Fruit fly (Drosophila melanogaster) whole organism, embryonic: Measurements from ENCODE around the gene pnt.

ENCODE experiments used
- B-H1 ChIP-seq: fragments of 200-800 bp; sonication (Bioruptor generic); IDR thresholded peaks from 3 replicates; pipeline ENCODE4 v1.3.6; 2022; ENCODE audit warnings: missing biosample characterization, missing genetic modification characterization
- B-H2 ChIP-seq: fragments of 200-800 bp; sonication (Bioruptor generic); optimal IDR thresholded peaks from 2 replicates; lab custom pipeline; 2018; ENCODE audit warnings: missing biosample characterization, mild to moderate bottlenecking, missing genetic modification characterization
- Bgb ChIP-seq: fragments of 200-800 bp; sonication (Bioruptor generic); IDR thresholded peaks from 2 replicates; pipeline ENCODE4 v1.3.6; 2022; ENCODE audit warnings: missing biosample characterization, missing genetic modification characterization; ENCODE audit not compliant: partially characterized antibody
- C15 ChIP-seq: fragments of 200-800 bp; sonication (Bioruptor generic); IDR thresholded peaks from 3 replicates; pipeline ENCODE4 v1.3.6; 2022; ENCODE audit warnings: missing biosample characterization, missing genetic modification characterization
- CG12942 ChIP-seq: fragments of 200-800 bp; sonication (Bioruptor generic); optimal IDR thresholded peaks from 3 replicates; lab custom pipeline; 2016; ENCODE audit warnings: missing biosample characterization, missing genetic modification characterization
- CG14441 ChIP-seq: fragments of 200-800 bp; sonication (Bioruptor generic); IDR thresholded peaks from 2 replicates; pipeline ENCODE4 v1.3.6; 2022; ENCODE audit warnings: missing biosample characterization, missing genetic modification characterization
- CG15011 ChIP-seq: fragments of 200-800 bp; sonication (Bioruptor generic); optimal IDR thresholded peaks from 3 replicates; lab custom pipeline; 2018; ENCODE audit warnings: missing biosample characterization, mild to moderate bottlenecking, missing genetic modification characterization
- CG17829 ChIP-seq: fragments of 200-800 bp; optimal IDR thresholded peaks from 2 replicates; lab custom pipeline; 2019; ENCODE audit warnings: missing biosample characterization, mild to moderate bottlenecking, missing genetic modification characterization, moderate library complexity
- CG2712 ChIP-seq: fragments of 200-800 bp; optimal IDR thresholded peaks from 3 replicates; lab custom pipeline; 2019; ENCODE audit warnings: missing biosample characterization, mild to moderate bottlenecking, missing genetic modification characterization, moderate library complexity
- CG31224 ChIP-seq: fragments of 200-800 bp; sonication (Bioruptor generic); IDR thresholded peaks from 2 replicates; pipeline ENCODE4 v1.3.6; 2022; ENCODE audit warnings: missing biosample characterization, missing genetic modification characterization
- CG31365 ChIP-seq: fragments of 200-800 bp; sonication (Bioruptor generic); optimal IDR thresholded peaks from 2 replicates; lab custom pipeline; 2018; ENCODE audit warnings: missing biosample characterization, mild to moderate bottlenecking, missing genetic modification characterization
- CG6175 ChIP-seq: fragments of 200-800 bp; sonication (Bioruptor generic); IDR thresholded peaks from 3 replicates; pipeline ENCODE4 v1.3.6; 2022; ENCODE audit warnings: missing biosample characterization, missing genetic modification characterization
- CG6813 ChIP-seq: fragments of 200-800 bp; sonication (Bioruptor generic); optimal IDR thresholded peaks from 2 replicates; lab custom pipeline; 2017; ENCODE audit warnings: missing biosample characterization, missing genetic modification characterization, mild to moderate bottlenecking, moderate library complexity, missing genetic modification reagents
- CG7357 ChIP-seq: fragments of 200-800 bp; sonication (Bioruptor generic); IDR thresholded peaks from 3 replicates; pipeline ENCODE4 v1.3.6; 2022; ENCODE audit warnings: missing biosample characterization, missing genetic modification characterization
- CG7839 ChIP-seq: fragments of 200-800 bp; sonication (Bioruptor generic); optimal IDR thresholded peaks from 3 replicates; lab custom pipeline; 2018; ENCODE audit warnings: missing biosample characterization, mild to moderate bottlenecking, missing genetic modification characterization, moderate library complexity
- CG8478 ChIP-seq: fragments of >200 bp; optimal IDR thresholded peaks from 2 replicates; lab custom pipeline; 2018
- CG9876 ChIP-seq: fragments of 200-800 bp; sonication (Bioruptor generic); optimal IDR thresholded peaks from 2 replicates; lab custom pipeline; 2016; ENCODE audit warnings: missing biosample characterization, missing genetic modification characterization
- D19B ChIP-seq: fragments of 200-800 bp; sonication (Bioruptor generic); optimal IDR thresholded peaks from 2 replicates; lab custom pipeline; 2017; ENCODE audit warnings: missing biosample characterization, mild to moderate bottlenecking, missing genetic modification characterization
- Dbx ChIP-seq: fragments of 200-800 bp; sonication (Bioruptor generic); IDR thresholded peaks from 3 replicates; pipeline ENCODE4 v1.3.6; 2022; ENCODE audit warnings: missing biosample characterization, missing genetic modification characterization
- Deaf1 ChIP-seq: fragments of 200-800 bp; optimal IDR thresholded peaks from 3 replicates; lab custom pipeline; 2019; ENCODE audit warnings: missing biosample characterization, mild to moderate bottlenecking, missing genetic modification characterization, moderate library complexity
- Dek ChIP-seq: fragments of 200-800 bp; sonication (Bioruptor generic); optimal IDR thresholded peaks from 3 replicates; lab custom pipeline; 2019; ENCODE audit warnings: missing biosample characterization, mild to moderate bottlenecking, missing genetic modification characterization, moderate library complexity
- Dip2 ChIP-seq: fragments of 200-800 bp; sonication (Bioruptor generic); IDR thresholded peaks from 2 replicates; pipeline ENCODE4 v1.3.6; 2022; ENCODE audit warnings: missing biosample characterization, missing genetic modification characterization
- Dll ChIP-seq: fragments of 200-800 bp; sonication (Bioruptor generic); IDR thresholded peaks from 4 replicates; pipeline ENCODE4 v1.3.6; 2022; ENCODE audit warnings: missing biosample characterization, missing genetic modification characterization; ENCODE audit not compliant: partially characterized antibody
- ERR ChIP-seq: fragments of 200-800 bp; sonication (Bioruptor generic); optimal IDR thresholded peaks from 2 replicates; lab custom pipeline; 2016; ENCODE audit warnings: missing biosample characterization, missing genetic modification characterization
- Fer1 ChIP-seq: fragments of 200-800 bp; sonication (Bioruptor generic); optimal IDR thresholded peaks from 2 replicates; lab custom pipeline; 2017; ENCODE audit warnings: missing biosample characterization, mild to moderate bottlenecking, missing genetic modification characterization
- Hand ChIP-seq: fragments of 200-800 bp; sonication (Bioruptor generic); optimal IDR thresholded peaks from 2 replicates; lab custom pipeline; 2017; ENCODE audit warnings: mild to moderate bottlenecking, missing biosample characterization, missing genetic modification reagents, missing genetic modification characterization
- Hr78 ChIP-seq, 2 experiments: fragments of 200-800 bp in 1 of 2; fragments of >200 bp in 1 of 2; sonication (Bioruptor generic) in 1 of 2; optimal IDR thresholded peaks; 2 replicates each; lab custom pipeline; 2017 to 2019; ENCODE audit warnings: missing biosample characterization in 2 of 2, missing genetic modification characterization in 2 of 2, mild to moderate bottlenecking in 1 of 2, moderate library complexity in 1 of 2
- Myb ChIP-seq: fragments of 200-800 bp; sonication (Bioruptor generic); optimal IDR thresholded peaks from 2 replicates; lab custom pipeline; 2016; ENCODE audit warnings: missing biosample characterization, missing genetic modification characterization
- Rx ChIP-seq: fragments of 200-800 bp; sonication (Bioruptor generic); IDR thresholded peaks from 2 replicates; pipeline ENCODE4 v1.3.6; 2022; ENCODE audit warnings: missing biosample characterization, missing genetic modification characterization
- Stat92E ChIP-seq, 3 experiments: fragments of >200 bp in 2 of 3; fragments of 200-800 bp in 1 of 3; sonication (Bioruptor generic) in 1 of 3; optimal IDR thresholded peaks; 2 replicates each; lab custom pipeline; 2017 to 2019; ENCODE audit warnings: missing biosample characterization in 3 of 3, missing genetic modification characterization in 3 of 3, mild to moderate bottlenecking in 1 of 3, moderate library complexity in 1 of 3
- Vsx1 ChIP-seq: fragments of 200-800 bp; sonication (Bioruptor generic); optimal IDR thresholded peaks from 2 replicates; lab custom pipeline; 2017; ENCODE audit warnings: missing biosample characterization, mild to moderate bottlenecking, missing genetic modification characterization, missing genetic modification reagents
- abd-A ChIP-seq: fragments of 200-800 bp; sonication (Bioruptor generic); optimal IDR thresholded peaks from 3 replicates; lab custom pipeline; 2019; ENCODE audit warnings: missing biosample characterization, mild to moderate bottlenecking, missing genetic modification characterization, moderate library complexity
- dm ChIP-seq: fragments of 200-800 bp; sonication (Bioruptor generic); optimal IDR thresholded peaks from 3 replicates; lab custom pipeline; 2016; ENCODE audit warnings: missing biosample characterization, missing genetic modification characterization
- dmrt11E ChIP-seq: fragments of 200-800 bp; sonication (Bioruptor generic); optimal IDR thresholded peaks from 3 replicates; lab custom pipeline; 2018; ENCODE audit warnings: missing biosample characterization, mild to moderate bottlenecking, missing genetic modification characterization, moderate library complexity
- dysf ChIP-seq: fragments of 200-800 bp; sonication (Bioruptor generic); IDR thresholded peaks from 3 replicates; pipeline ENCODE4 v1.3.6; 2022; ENCODE audit warnings: missing biosample characterization, missing genetic modification characterization
- emc ChIP-seq: fragments of 200-800 bp; sonication (Bioruptor generic); optimal IDR thresholded peaks from 2 replicates; lab custom pipeline; 2016; ENCODE audit warnings: missing biosample characterization, missing genetic modification characterization
- exex ChIP-seq: fragments of 200-800 bp; sonication (Bioruptor generic); optimal IDR thresholded peaks from 4 replicates; lab custom pipeline; 2018; ENCODE audit warnings: missing biosample characterization, mild to moderate bottlenecking, missing genetic modification characterization, moderate library complexity
- fd102C ChIP-seq: fragments of 200-800 bp; sonication (Bioruptor generic); optimal IDR thresholded peaks from 2 replicates; lab custom pipeline; 2018; ENCODE audit warnings: missing biosample characterization, mild to moderate bottlenecking, missing genetic modification characterization, moderate library complexity
- gcm2 ChIP-seq: fragments of 200-800 bp; sonication (Bioruptor generic); optimal IDR thresholded peaks from 2 replicates; lab custom pipeline; 2016; ENCODE audit warnings: missing biosample characterization, missing genetic modification characterization
- ind ChIP-seq: fragments of 200-800 bp; sonication (Bioruptor generic); optimal IDR thresholded peaks from 3 replicates; lab custom pipeline; 2016; ENCODE audit warnings: missing biosample characterization, missing genetic modification characterization
- kah ChIP-seq: fragments of 200-800 bp; sonication (Bioruptor generic); optimal IDR thresholded peaks from 2 replicates; lab custom pipeline; 2018; ENCODE audit warnings: missing biosample characterization, mild to moderate bottlenecking, missing genetic modification characterization
- lbe ChIP-seq: fragments of 200-800 bp; sonication (Bioruptor generic); optimal IDR thresholded peaks from 2 replicates; lab custom pipeline; 2016; ENCODE audit warnings: missing biosample characterization, mild to moderate bottlenecking, missing genetic modification characterization
- lov ChIP-seq, 2 experiments: fragments of 200-800 bp in 1 of 2; fragments of >200 bp in 1 of 2; sonication (Bioruptor generic) in 1 of 2; IDR thresholded peaks in 1 of 2; optimal IDR thresholded peaks in 1 of 2; 2 replicates in 1 of 2; 3 replicates in 1 of 2; pipeline versions ENCODE4 v1.3.6 to Lab custom; 2017 to 2022; ENCODE audit warnings: missing biosample characterization in 1 of 2, missing genetic modification characterization in 1 of 2
- mam ChIP-seq: fragments of 200-800 bp; sonication (Bioruptor generic); optimal IDR thresholded peaks from 3 replicates; lab custom pipeline; 2016; ENCODE audit warnings: missing biosample characterization, missing genetic modification characterization
- nerfin-2 ChIP-seq: fragments of 200-800 bp; sonication (Bioruptor generic); IDR thresholded peaks from 2 replicates; pipeline ENCODE4 v1.3.6; 2022; ENCODE audit warnings: missing biosample characterization, missing genetic modification characterization; ENCODE audit not compliant: partially characterized antibody
- otp ChIP-seq: fragments of 200-800 bp; sonication (Bioruptor generic); IDR thresholded peaks from 3 replicates; pipeline ENCODE4, ENCODE4 v1.3.6; 2022; ENCODE audit warnings: missing biosample characterization, missing genetic modification characterization
- pfk ChIP-seq: fragments of 200-800 bp; sonication (Bioruptor generic); optimal IDR thresholded peaks from 2 replicates; lab custom pipeline; 2018; ENCODE audit warnings: missing biosample characterization, mild to moderate bottlenecking, missing genetic modification characterization, moderate library complexity
- repo ChIP-seq: fragments of 200-800 bp; sonication (Bioruptor generic); optimal IDR thresholded peaks from 2 replicates; lab custom pipeline; 2016; ENCODE audit warnings: missing biosample characterization, missing genetic modification characterization
- schlank ChIP-seq: fragments of 200-800 bp; sonication (Bioruptor generic); optimal IDR thresholded peaks from 2 replicates; lab custom pipeline; 2018; ENCODE audit warnings: missing biosample characterization, mild to moderate bottlenecking, missing genetic modification characterization
- slou ChIP-seq: fragments of 200-800 bp; sonication (Bioruptor generic); optimal IDR thresholded peaks from 3 replicates; lab custom pipeline; 2016; ENCODE audit warnings: missing biosample characterization, missing genetic modification characterization

Gene pnt

dm6 chr3R:23326292-23326691 is 19.7 kb downstream of the pnt start (continued):
- no peak for TF ChIP-seq lbe (GFP tag; lab: Kevin White, UChicago)
- TF ChIP-seq mam = peak; percentile 80
- peak; percentile 54 for TF ChIP-seq ERR (GFP tag; lab: Kevin White, UChicago)
- TF ChIP-seq Hand (GFP tag; lab: Kevin White, UChicago) = peak; percentile 41
- TF ChIP-seq Stat92E (GFP tag; optimal IDR thresholded peaks at IDR 0.05; lab: Kevin White, UChicago) = peak in 1 of 3 experiments; percentile 69
- TF ChIP-seq CG2712 = peak; percentile 94
- peak; percentile 63 for TF ChIP-seq CG12942 (GFP tag; lab: Kevin White, UChicago)
- peak; percentile 67 for TF ChIP-seq Rx (GFP tag; lab: Robert Waterston, UW)
- TF ChIP-seq CG14441 (GFP tag; lab: Robert Waterston, UW) = peak; percentile 70
- peak; percentile 83 for TF ChIP-seq otp (GFP tag; lab: Robert Waterston, UW)
- TF ChIP-seq CG15011 (GFP tag; lab: Kevin White, UChicago) = peak; percentile 69
- TF ChIP-seq CG17829 = peak; percentile 91
- no peak for TF ChIP-seq nerfin-2 (GFP tag; lab: Robert Waterston, UW)
- peak; percentile 89 for TF ChIP-seq dysf (GFP tag; lab: Robert Waterston, UW)
- TF ChIP-seq schlank (tag; lab: Kevin White, UChicago) = peak; percentile 68
- peak; percentile 58 for TF ChIP-seq kah (GFP tag; lab: Kevin White, UChicago)
- TF ChIP-seq Dek (tag; lab: Kevin White, UChicago) = peak; percentile 69
- TF ChIP-seq Vsx1 = peak; percentile 26
- no peak for TF ChIP-seq pfk (GFP tag; lab: Kevin White, UChicago)
- TF ChIP-seq CG6813 (GFP tag; lab: Kevin White, UChicago) = peak; percentile 75
- peak; percentile 59 for TF ChIP-seq B-H1
- TF ChIP-seq D19B = peak; percentile 58
- peak; percentile 77 for TF ChIP-seq Fer1
- peak; percentile 56; the same call in 1 of the 3 replicates for TF ChIP-seq CG6175 (GFP tag; lab: Robert Waterston, UW)
- no peak for TF ChIP-seq exex (tag; lab: Kevin White, UChicago)
- no peak for TF ChIP-seq C15 (GFP tag; lab: Robert Waterston, UW)
- TF ChIP-seq Dip2 (GFP tag; lab: Robert Waterston, UW) = no peak
- TF ChIP-seq CG8478 = no peak
- peak; percentile 95 for TF ChIP-seq dmrt11E
- peak; percentile 72 for TF ChIP-seq CG31224 (GFP tag; lab: Robert Waterston, UW)
- peak in 1 of 2 experiments; percentile 40 for TF ChIP-seq Hr78 (GFP tag; optimal IDR thresholded peaks at IDR 0.05; lab: Kevin White, UChicago)
- TF ChIP-seq CG31365 = peak; percentile 47
- TF ChIP-seq CG7839 = peak; percentile 88
- peak; percentile 58; the same call in 1 of the 3 replicates for TF ChIP-seq Dbx (GFP tag; lab: Robert Waterston, UW)
- peak; percentile 72 for TF ChIP-seq repo (GFP tag; lab: Kevin White, UChicago)
- TF ChIP-seq abd-A (tag; lab: Kevin White, UChicago) = no peak
- TF ChIP-seq ind (GFP tag; lab: Kevin White, UChicago) = peak; percentile 79
- peak; percentile 81 for TF ChIP-seq gcm2 (GFP tag; lab: Kevin White, UChicago)
- TF ChIP-seq Deaf1 (tag; lab: Kevin White, UChicago) = peak; percentile 68
- TF ChIP-seq fd102C (GFP tag; lab: Kevin White, UChicago) = peak; percentile 59
- no peak for TF ChIP-seq Bgb
- TF ChIP-seq lov (optimal IDR thresholded peaks at IDR 0.05; lab: Kevin White, UChicago) = no peak
- TF ChIP-seq lov (GFP tag; IDR thresholded peaks at IDR 0.05; lab: Robert Waterston, UW) = peak; percentile 85
- peak; percentile 71 for TF ChIP-seq Myb (GFP tag; lab: Kevin White, UChicago)
- TF ChIP-seq CG7357 (GFP tag; lab: Robert Waterston, UW) = peak; percentile 73; the same call in 2 of the 3 replicates
- peak; percentile 79 for TF ChIP-seq dm (GFP tag; lab: Kevin White, UChicago)
- TF ChIP-seq CG9876 (GFP tag; lab: Kevin White, UChicago) = peak; percentile 77
- no peak for TF ChIP-seq Dll (GFP tag; lab: Robert Waterston, UW)
- TF ChIP-seq emc (GFP tag; lab: Kevin White, UChicago) = peak; percentile 33
- no peak for TF ChIP-seq B-H2 (GFP tag; lab: Kevin White, UChicago)
- TF ChIP-seq slou (GFP tag; lab: Kevin White, UChicago) = peak; percentile 54
